Fruit fly (Drosophila melanogaster) whole organism, prepupa: ENCODE measurements around the gene CG1647.
A peak's percentile ranks its signal among the peaks of the same experiment; 100 is the strongest.

Experiments
- Blimp-1 ChIP-seq: fragments of 200-800 bp; sonication (Bioruptor generic); optimal IDR thresholded peaks from 3 replicates; lab custom pipeline; 2017; ENCODE audit warnings: missing biosample characterization, missing genetic modification characterization, mild to moderate bottlenecking, moderate library complexity, missing genetic modification reagents
- CG10631 ChIP-seq: fragments of 200-800 bp; sonication (Bioruptor generic); optimal IDR thresholded peaks from 2 replicates; lab custom pipeline; 2016; ENCODE audit warnings: missing biosample characterization, missing genetic modification characterization
- CG10669 ChIP-seq: fragments of 200-800 bp; sonication (Bioruptor generic); optimal IDR thresholded peaks from 3 replicates; lab custom pipeline; 2018; ENCODE audit warnings: missing biosample characterization, mild to moderate bottlenecking, missing genetic modification characterization, moderate library complexity
- CG11762 ChIP-seq: fragments of 200-800 bp; sonication (Bioruptor generic); optimal IDR thresholded peaks from 3 replicates; lab custom pipeline; 2016; ENCODE audit warnings: missing biosample characterization, missing genetic modification characterization; ENCODE audit not compliant: insufficient read depth
- CG15336 ChIP-seq: fragments of 200-800 bp; sonication (Bioruptor generic); IDR thresholded peaks from 2 replicates; pipeline ENCODE4 v1.3.6; 2022; ENCODE audit warnings: missing biosample characterization, missing genetic modification characterization
- CG16779 ChIP-seq: fragments of 200-800 bp; sonication (Bioruptor generic); optimal IDR thresholded peaks from 3 replicates; lab custom pipeline; 2017; ENCODE audit warnings: missing biosample characterization, mild to moderate bottlenecking, missing genetic modification characterization
- CG31627 ChIP-seq: fragments of 200-800 bp; sonication (Bioruptor generic); optimal IDR thresholded peaks from 3 replicates; lab custom pipeline; 2016; ENCODE audit warnings: missing biosample characterization, missing genetic modification characterization
- CG32006 ChIP-seq: fragments of 200-800 bp; sonication (Bioruptor generic); optimal IDR thresholded peaks from 3 replicates; lab custom pipeline; 2017; ENCODE audit warnings: missing biosample characterization, mild to moderate bottlenecking, missing genetic modification characterization
- CG34406 ChIP-seq: fragments of 200-800 bp; sonication (Bioruptor generic); optimal IDR thresholded peaks from 3 replicates; lab custom pipeline; 2016; ENCODE audit warnings: missing biosample characterization, missing genetic modification characterization
- CG4318 ChIP-seq: fragments of 200-800 bp; sonication (Bioruptor generic); optimal IDR thresholded peaks from 3 replicates; lab custom pipeline; 2017; ENCODE audit warnings: missing biosample characterization, mild to moderate bottlenecking, missing genetic modification characterization
- CG6163 ChIP-seq: fragments of 200-800 bp; sonication (Bioruptor generic); IDR thresholded peaks from 3 replicates; pipeline ENCODE4 v1.3.6; 2022; ENCODE audit warnings: missing biosample characterization, missing genetic modification characterization
- CG6792 ChIP-seq: fragments of 200-800 bp; sonication (Bioruptor generic); optimal IDR thresholded peaks from 3 replicates; lab custom pipeline; 2016; ENCODE audit warnings: missing biosample characterization, missing genetic modification characterization
- CG6808 ChIP-seq: fragments of 200-800 bp; sonication (Bioruptor generic); optimal IDR thresholded peaks from 3 replicates; lab custom pipeline; 2017; ENCODE audit warnings: missing biosample characterization, missing genetic modification characterization, mild to moderate bottlenecking, moderate library complexity, missing genetic modification reagents
- CG7368 ChIP-seq: fragments of 200-800 bp; sonication (Bioruptor generic); optimal IDR thresholded peaks from 3 replicates; lab custom pipeline; 2016; ENCODE audit warnings: missing biosample characterization, missing genetic modification characterization
- CG8632 ChIP-seq: fragments of 200-800 bp; sonication (Bioruptor generic); optimal IDR thresholded peaks from 3 replicates; lab custom pipeline; 2016; ENCODE audit warnings: missing biosample characterization, missing genetic modification characterization
- Eip75B ChIP-seq: fragments of 200-800 bp; sonication (Bioruptor generic); optimal IDR thresholded peaks from 3 replicates; lab custom pipeline; 2016; ENCODE audit warnings: missing biosample characterization, missing genetic modification characterization
- Eip78C ChIP-seq: fragments of 200-800 bp; sonication (Bioruptor generic); peaks from one replicate; lab custom pipeline; 2016; ENCODE audit warnings: missing biosample characterization, missing genetic modification characterization
- Eip93F ChIP-seq: fragments of 200-800 bp; sonication (Bioruptor generic); optimal IDR thresholded peaks from 2 replicates; lab custom pipeline; 2016; ENCODE audit warnings: missing biosample characterization, mild to moderate bottlenecking, missing genetic modification characterization
- Ets96B ChIP-seq: fragments of 200-800 bp; optimal IDR thresholded peaks from 2 replicates; lab custom pipeline; 2019; ENCODE audit warnings: missing biosample characterization, mild to moderate bottlenecking, missing genetic modification characterization, moderate library complexity
- Gug ChIP-seq: fragments of 200-800 bp; sonication (Bioruptor generic); IDR thresholded peaks from 2 replicates; pipeline ENCODE4 v1.3.6; 2022; ENCODE audit warnings: missing biosample characterization, missing genetic modification characterization
- Hr38 ChIP-seq: sonication (Bioruptor generic); optimal IDR thresholded peaks from 2 replicates; lab custom pipeline; 2016; ENCODE audit warnings: missing biosample characterization, missing genetic modification characterization
- Hr39 ChIP-seq: fragments of 200-800 bp; sonication (Bioruptor generic); optimal IDR thresholded peaks from 2 replicates; lab custom pipeline; 2016; ENCODE audit warnings: missing biosample characterization, missing genetic modification characterization
- Lpt ChIP-seq: fragments of 200-800 bp; sonication (Bioruptor generic); optimal IDR thresholded peaks from 3 replicates; lab custom pipeline; 2016; ENCODE audit warnings: missing biosample characterization, missing genetic modification characterization
- Met ChIP-seq: fragments of 200-800 bp; sonication (Bioruptor generic); optimal IDR thresholded peaks from 3 replicates; lab custom pipeline; 2016; ENCODE audit warnings: missing biosample characterization, missing genetic modification characterization
- Smox ChIP-seq: fragments of 200-800 bp; sonication (Bioruptor generic); optimal IDR thresholded peaks from 3 replicates; lab custom pipeline; 2016; ENCODE audit warnings: missing biosample characterization, missing genetic modification characterization
- Sox102F ChIP-seq: fragments of 200-800 bp; sonication (Bioruptor generic); optimal IDR thresholded peaks from 2 replicates; lab custom pipeline; 2016; ENCODE audit warnings: missing biosample characterization, mild to moderate bottlenecking, missing genetic modification characterization
- Sox14 ChIP-seq: fragments of 200-800 bp; sonication (Bioruptor generic); optimal IDR thresholded peaks from 3 replicates; lab custom pipeline; 2016; ENCODE audit warnings: missing biosample characterization, missing genetic modification characterization
- Sox15 ChIP-seq: fragments of 200-800 bp; sonication (Bioruptor generic); optimal IDR thresholded peaks from 3 replicates; lab custom pipeline; 2016; ENCODE audit warnings: missing biosample characterization, missing genetic modification characterization
- acj6 ChIP-seq: fragments of 200-800 bp; sonication (Bioruptor generic); optimal IDR thresholded peaks from 3 replicates; lab custom pipeline; 2016; ENCODE audit warnings: missing biosample characterization, missing genetic modification characterization
- cyc ChIP-seq: fragments of 200-800 bp; sonication (Bioruptor generic); optimal IDR thresholded peaks from 3 replicates; lab custom pipeline; 2016; ENCODE audit warnings: missing biosample characterization, missing genetic modification characterization
- dac ChIP-seq: fragments of 200-800 bp; sonication (Bioruptor generic); optimal IDR thresholded peaks from 2 replicates; lab custom pipeline; 2017; ENCODE audit warnings: missing biosample characterization, mild to moderate bottlenecking, missing genetic modification characterization
- fd59A ChIP-seq: fragments of 200-800 bp; sonication (Bioruptor generic); optimal IDR thresholded peaks from 2 replicates; lab custom pipeline; 2017; ENCODE audit warnings: missing biosample characterization, mild to moderate bottlenecking, missing genetic modification characterization, missing genetic modification reagents
- fd85E ChIP-seq: fragments of 200-800 bp; sonication (Bioruptor generic); optimal IDR thresholded peaks from 3 replicates; lab custom pipeline; 2016; ENCODE audit warnings: missing biosample characterization, missing genetic modification characterization
- fkh ChIP-seq: fragments of 200-800 bp; sonication (Bioruptor generic); optimal IDR thresholded peaks from 3 replicates; lab custom pipeline; 2017; ENCODE audit warnings: missing biosample characterization, mild to moderate bottlenecking, missing genetic modification characterization, moderate library complexity
- lz ChIP-seq: fragments of 200-800 bp; sonication (Bioruptor generic); optimal IDR thresholded peaks from 3 replicates; lab custom pipeline; 2016; ENCODE audit warnings: missing biosample characterization, missing genetic modification characterization
- pdm3 ChIP-seq: fragments of 200-800 bp; sonication (Bioruptor generic); optimal IDR thresholded peaks from 3 replicates; lab custom pipeline; 2016; ENCODE audit warnings: missing biosample characterization, missing genetic modification characterization
- salr ChIP-seq, 2 experiments: fragments of 200-800 bp; sonication (Bioruptor generic); optimal IDR thresholded peaks; 3 replicates each; lab custom pipeline; 2016 to 2018; ENCODE audit warnings: missing biosample characterization in 2 of 2, missing genetic modification characterization in 2 of 2, mild to moderate bottlenecking in 1 of 2
- spab ChIP-seq: fragments of 200-800 bp; sonication (Bioruptor generic); optimal IDR thresholded peaks from 2 replicates; lab custom pipeline; 2017; ENCODE audit warnings: missing biosample characterization, mild to moderate bottlenecking, missing genetic modification characterization, missing genetic modification reagents
- ss ChIP-seq, 2 experiments: fragments of 200-800 bp; sonication (Bioruptor generic); optimal IDR thresholded peaks; 2 replicates in 1 of 2; 3 replicates in 1 of 2; lab custom pipeline; 2017 to 2018; ENCODE audit warnings: mild to moderate bottlenecking in 2 of 2, missing biosample characterization in 2 of 2, missing genetic modification characterization in 2 of 2, moderate library complexity in 1 of 2
- svp ChIP-seq: fragments of 200-800 bp; sonication (Bioruptor generic); peaks from one replicate; lab custom pipeline; 2016; ENCODE audit warnings: missing biosample characterization, missing genetic modification characterization
- vri ChIP-seq: fragments of 200-800 bp; sonication (Bioruptor generic); optimal IDR thresholded peaks from 3 replicates; lab custom pipeline; 2016; ENCODE audit warnings: missing biosample characterization, mild to moderate bottlenecking, missing genetic modification characterization

The CG1647 gene

dm6 chr3R:28851966-28852377 is 32.0 kb downstream of the CG1647 start (continued):
- peak; percentile 53 for TF ChIP-seq dac (GFP tag; lab: Kevin White, UChicago)
- TF ChIP-seq Hr39 (GFP tag; lab: Kevin White, UChicago): peak; percentile 5
- peak; percentile 30 for TF ChIP-seq lz (GFP tag; lab: Kevin White, UChicago)
- peak; percentile 14 for TF ChIP-seq Sox15 (GFP tag; lab: Kevin White, UChicago)
- peak; percentile 1 for TF ChIP-seq Smox (GFP tag; lab: Kevin White, UChicago)
- TF ChIP-seq CG10631 (GFP tag; lab: Kevin White, UChicago): peak; percentile 77
- peak; percentile 41 for TF ChIP-seq CG34406 (GFP tag; lab: Kevin White, UChicago)
- peak; percentile 25 for TF ChIP-seq CG7368 (GFP tag; lab: Kevin White, UChicago)

- TF ChIP-seq cyc (no peak), CG10669 (no peak), CG6792 (GFP tag; lab: Kevin White, UChicago) (no peak), fkh (GFP tag; lab: Kevin White, UChicago) (peak; percentile 60), acj6 (GFP tag; lab: Kevin White, UChicago) (no peak)
These were observed 36.1 kb downstream of the CG1647 start for dm6 chr3R:28856140-28856539.

DNA sequence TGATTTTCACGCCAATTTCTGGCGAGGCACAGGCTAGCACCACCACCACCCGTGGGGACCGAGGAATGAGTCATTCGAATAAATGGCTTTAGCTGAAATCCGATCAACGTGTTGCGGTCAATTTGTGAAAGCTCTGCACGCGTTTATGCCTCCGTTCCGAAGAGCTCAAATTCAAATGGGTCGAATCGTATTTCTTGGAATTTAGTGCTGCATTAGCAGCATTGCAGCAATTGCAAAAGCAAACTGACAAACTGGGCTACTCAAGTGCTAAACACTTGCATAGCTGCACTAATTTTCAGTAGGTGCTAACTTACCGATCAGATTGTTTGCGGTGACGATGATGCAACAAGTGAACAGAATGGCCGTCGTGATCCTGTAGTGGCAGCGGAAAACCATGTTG is 36.8 kb downstream of the CG1647 start:
- TF ChIP-seq Eip93F (GFP tag; lab: Kevin White, UChicago) (no peak), fkh (GFP tag; lab: Kevin White, UChicago) (no peak), Eip78C (no peak), CG31627 (GFP tag; lab: Kevin White, UChicago) (no peak), vri (GFP tag; lab: Kevin White, UChicago) (no peak), CG6163 (GFP tag; lab: Robert Waterston, UW) (no peak), CG11762 (GFP tag; lab: Kevin White, UChicago) (no peak), CG34406 (GFP tag; lab: Kevin White, UChicago) (no peak), spab (no peak), Gug (GFP tag; lab: Robert Waterston, UW) (no peak), fd59A (GFP tag; lab: Kevin White, UChicago) (no peak), CG15336 (no peak), CG10631 (GFP tag; lab: Kevin White, UChicago) (no peak), lz (GFP tag; lab: Kevin White, UChicago) (no peak), pdm3 (no peak)

dm6 chr3R:28857287-28858024 is 37.4 kb downstream of the CG1647 start:
- TF ChIP-seq svp (GFP tag; lab: Kevin White, UChicago) (peak; percentile 61), acj6 (GFP tag; lab: Kevin White, UChicago) (peak; percentile 47), CG31627 (GFP tag; lab: Kevin White, UChicago) (peak; percentile 30), fd85E (GFP tag; lab: Kevin White, UChicago) (no peak), CG6808 (GFP tag; lab: Kevin White, UChicago) (peak; percentile 31), Lpt (no peak), CG10631 (GFP tag; lab: Kevin White, UChicago) (peak; percentile 52), Sox15 (GFP tag; lab: Kevin White, UChicago) (no peak), CG16779 (tag; lab: Kevin White, UChicago) (peak; percentile 20), fkh (GFP tag; lab: Kevin White, UChicago) (no peak), cyc (no peak), Hr38 (no peak), Blimp-1 (no peak), Hr39 (GFP tag; lab: Kevin White, UChicago) (peak; percentile 29), Eip93F (GFP tag; lab: Kevin White, UChicago) (no peak), spab (peak; percentile 35), lz (GFP tag; lab: Kevin White, UChicago) (no peak), CG32006 (GFP tag; lab: Kevin White, UChicago) (peak; percentile 81), ss (GFP tag; optimal IDR thresholded peaks at IDR 0.05; lab: Kevin White, UChicago) (peak in 1 of 2 experiments; percentile 18), Eip75B (GFP tag; lab: Kevin White, UChicago) (peak; percentile 50), CG4318 (no peak), Sox14 (GFP tag; lab: Kevin White, UChicago) (peak; percentile 29), CG8632 (GFP tag; lab: Kevin White, UChicago) (peak; percentile 3), Eip78C (peak; percentile 87), Gug (GFP tag; lab: Robert Waterston, UW) (peak; percentile 40; the same call in 1 of the 2 replicates), CG6792 (GFP tag; lab: Kevin White, UChicago) (peak; percentile 29), CG6163 (GFP tag; lab: Robert Waterston, UW) (peak; percentile 77), salr (GFP tag; optimal IDR thresholded peaks at IDR 0.05; lab: Kevin White, UChicago) (peak; percentile 1 to 11), Ets96B (tag; lab: Kevin White, UChicago) (peak; percentile 47), Met (GFP tag; lab: Kevin White, UChicago) (peak; percentile 23), Sox102F (GFP tag; lab: Kevin White, UChicago) (no peak), dac (GFP tag; lab: Kevin White, UChicago) (peak; percentile 63), CG10669 (peak; percentile 13)
